Worm (Caenorhabditis elegans) whole organism, young adult: Measurements from ENCODE around the gene F07H5.10.

ENCODE experiments used
- C06A6.2 ChIP-seq: fragments of 200-800 bp; sonication (Bioruptor generic); conservative IDR thresholded peaks from 2 replicates; pipeline ENCODE4 v1.3.6; 2022; ENCODE audit warnings: missing genetic modification characterization, missing compliant biosample characterization
- F55B11.4 ChIP-seq: sonication (generic microtip); optimal IDR thresholded peaks from 2 replicates; lab custom pipeline; 2016; ENCODE audit warnings: missing compliant biosample characterization, missing genetic modification characterization, borderline replicate concordance; ENCODE audit not compliant: insufficient read depth
- ama-1 ChIP-seq, 3 experiments: fragments of 150-350 bp in 1 of 3; sonication (generic microtip) in 2 of 3; optimal IDR thresholded peaks; 2 replicates each; lab custom pipeline; 2014 to 2018; ENCODE audit warnings: missing biosample characterization in 2 of 3, missing genetic modification characterization in 2 of 3, missing genetic modification reagents in 2 of 3
- efl-1 ChIP-seq: fragments of 150-350 bp; optimal IDR thresholded peaks from 2 replicates; lab custom pipeline; 2014; ENCODE audit warnings: missing biosample characterization, missing genetic modification reagents, missing genetic modification characterization
- egl-44 ChIP-seq: fragments of 200-800 bp; sonication (Bioruptor generic); IDR thresholded peaks from 2 replicates; pipeline ENCODE4 v1.3.6; 2022; ENCODE audit warnings: missing genetic modification reagents, missing genetic modification characterization, missing compliant biosample characterization
- him-1 ChIP-seq: sonication (generic microtip); optimal IDR thresholded peaks from 2 replicates; lab custom pipeline; 2016; ENCODE audit warnings: missing genotype, missing genetic modification reagents, missing genetic modification characterization, missing compliant biosample characterization
- hlh-12 ChIP-seq: sonication (generic microtip); optimal IDR thresholded peaks from 2 replicates; lab custom pipeline; 2016; ENCODE audit warnings: missing genetic modification characterization, missing compliant biosample characterization
- sdz-38 ChIP-seq: sonication (generic microtip); optimal IDR thresholded peaks from 2 replicates; lab custom pipeline; 2016; ENCODE audit warnings: missing genotype, missing genetic modification characterization, missing compliant biosample characterization
- tbp1 ChIP-seq: fragments of 200-800 bp; sonication (Bioruptor generic); optimal IDR thresholded peaks from 2 replicates; lab custom pipeline; 2018; ENCODE audit warnings: mild to moderate bottlenecking, missing genetic modification characterization, missing compliant biosample characterization
- unc-130 ChIP-seq: sonication (generic microtip); optimal IDR thresholded peaks from 2 replicates; lab custom pipeline; 2016; ENCODE audit warnings: missing genetic modification reagents, missing genetic modification characterization, missing compliant biosample characterization
- unc-62 ChIP-seq: fragments of 150-350 bp; optimal IDR thresholded peaks from 2 replicates; lab custom pipeline; 2014; ENCODE audit warnings: missing biosample characterization, missing genetic modification reagents, missing genetic modification characterization
- ztf-18 ChIP-seq: sonication (generic microtip); optimal IDR thresholded peaks from 2 replicates; lab custom pipeline; 2016; ENCODE audit warnings: missing genotype, mild to moderate bottlenecking, missing genetic modification characterization, missing compliant biosample characterization

ce11 chrII:8820126-8820972 lies 12.0 kb upstream of the F07H5.10 start:
- no peak for TF ChIP-seq efl-1 (GFP tag; lab: Kevin White, UChicago)
- peak; percentile 87 for TF ChIP-seq ama-1 (optimal IDR thresholded peaks at IDR 0.05; lab: Kevin White, UChicago)
- TF ChIP-seq ama-1 (GFP tag; optimal IDR thresholded peaks at IDR 0.05; lab: Kevin White, UChicago), result no peak
- no peak for TF ChIP-seq C06A6.2 (GFP tag; lab: Robert Waterston, UW)
- no peak for TF ChIP-seq unc-62
- no peak for TF ChIP-seq him-1 (tag; lab: Kevin White, UChicago)
- no peak for TF ChIP-seq unc-130 (GFP tag; lab: Kevin White, UChicago)
- TF ChIP-seq F55B11.4 (tag; lab: Kevin White, UChicago), result no peak
- TF ChIP-seq tbp1 (GFP tag; lab: Kevin White, UChicago), result no peak
- no peak for TF ChIP-seq hlh-12 (tag; lab: Kevin White, UChicago)
- no peak for TF ChIP-seq ztf-18 (tag; lab: Kevin White, UChicago)
- no peak for TF ChIP-seq sdz-38 (tag; lab: Kevin White, UChicago)
- no peak for TF ChIP-seq egl-44 (GFP tag; lab: Robert Waterston, UW)
